Worm (Caenorhabditis elegans) whole organism, mixed stage, embryonic: Measurements from ENCODE around the gene apb-1.

Experiments
- M03D4.4 ChIP-seq: sonication (generic microtip); optimal IDR thresholded peaks from 2 replicates; lab custom pipeline; 2017; ENCODE audit warnings: mild to moderate bottlenecking, missing genetic modification characterization, missing compliant biosample characterization
- bed-3 ChIP-seq: fragments of 200-800 bp; sonication (Bioruptor generic); optimal IDR thresholded peaks from 3 replicates; lab custom pipeline; 2018; ENCODE audit warnings: mild to moderate bottlenecking, missing genetic modification characterization, moderate library complexity, missing compliant biosample characterization
- blmp-1 ChIP-seq: fragments of 150-350 bp; optimal IDR thresholded peaks from 2 replicates; lab custom pipeline; 2014; ENCODE audit warnings: missing biosample characterization, missing genetic modification characterization
- ceh-39 ChIP-seq: fragments of 150-350 bp; optimal IDR thresholded peaks from 2 replicates; lab custom pipeline; 2014; ENCODE audit warnings: missing biosample characterization, missing genetic modification characterization
- ces-1 ChIP-seq: fragments of 150-350 bp; optimal IDR thresholded peaks from 2 replicates; lab custom pipeline; 2014; ENCODE audit warnings: missing biosample characterization, missing genetic modification reagents, missing genetic modification characterization
- cnd-1 ChIP-seq: fragments of 200-800 bp; sonication (Bioruptor generic); optimal IDR thresholded peaks from 2 replicates; lab custom pipeline; 2018; ENCODE audit warnings: mild to moderate bottlenecking, missing genetic modification characterization, missing compliant biosample characterization
- drap-1 ChIP-seq: fragments of 200-800 bp; sonication (Bioruptor generic); optimal IDR thresholded peaks from 3 replicates; lab custom pipeline; 2018; ENCODE audit warnings: mild to moderate bottlenecking, missing genetic modification characterization, missing compliant biosample characterization
- elt-3 ChIP-seq: fragments of 150-350 bp; optimal IDR thresholded peaks from 2 replicates; lab custom pipeline; 2014; ENCODE audit warnings: missing biosample characterization, missing genetic modification characterization
- flh-1 ChIP-seq: fragments of 200-800 bp; sonication (Bioruptor generic); optimal IDR thresholded peaks from 2 replicates; lab custom pipeline; 2018; ENCODE audit warnings: mild to moderate bottlenecking, missing genetic modification characterization, moderate library complexity, missing compliant biosample characterization
- ham-2 ChIP-seq: fragments of 200-800 bp; sonication (Bioruptor generic); optimal IDR thresholded peaks from 2 replicates; lab custom pipeline; 2018; ENCODE audit warnings: mild to moderate bottlenecking, missing genetic modification characterization, missing compliant biosample characterization
- hlh-1 ChIP-seq: fragments of 150-350 bp; optimal IDR thresholded peaks from 2 replicates; lab custom pipeline; 2014; ENCODE audit warnings: missing biosample characterization, missing genetic modification reagents, missing genetic modification characterization
- lin-13 ChIP-seq: fragments of 150-350 bp; optimal IDR thresholded peaks from 2 replicates; lab custom pipeline; 2014; ENCODE audit warnings: missing biosample characterization, missing genetic modification characterization
- lin-32 ChIP-seq: fragments of 200-800 bp; sonication (Bioruptor generic); optimal IDR thresholded peaks from 2 replicates; lab custom pipeline; 2018; ENCODE audit warnings: mild to moderate bottlenecking, missing genetic modification characterization, missing compliant biosample characterization
- lsy-2 ChIP-seq: fragments of 150-350 bp; optimal IDR thresholded peaks from 2 replicates; lab custom pipeline; 2014; ENCODE audit warnings: missing biosample characterization, missing genetic modification characterization
- mab-5 ChIP-seq: fragments of 150-350 bp; optimal IDR thresholded peaks from 2 replicates; lab custom pipeline; 2014; ENCODE audit warnings: missing biosample characterization, missing genetic modification characterization
- mep-1 ChIP-seq: fragments of 150-350 bp; optimal IDR thresholded peaks from 2 replicates; lab custom pipeline; 2017; ENCODE audit warnings: missing biosample characterization, missing genetic modification reagents, missing genetic modification characterization, inconsistent platforms
- mls-2 ChIP-seq: sonication (generic microtip); optimal IDR thresholded peaks from 2 replicates; lab custom pipeline; 2016; ENCODE audit warnings: mild to moderate bottlenecking, missing genetic modification characterization, moderate library complexity, missing compliant biosample characterization
- nhr-12 ChIP-seq: fragments of 150-350 bp; optimal IDR thresholded peaks from 2 replicates; lab custom pipeline; 2014; ENCODE audit warnings: missing biosample characterization, missing genetic modification characterization
- nhr-2 ChIP-seq: fragments of 150-350 bp; optimal IDR thresholded peaks from 2 replicates; lab custom pipeline; 2014; ENCODE audit warnings: missing biosample characterization, missing genetic modification characterization
- nhr-237 ChIP-seq: fragments of 150-350 bp; optimal IDR thresholded peaks from 2 replicates; lab custom pipeline; 2014; ENCODE audit warnings: missing biosample characterization, missing genetic modification characterization
- nhr-28 ChIP-seq: fragments of 150-350 bp; optimal IDR thresholded peaks from 2 replicates; lab custom pipeline; 2014; ENCODE audit warnings: missing biosample characterization, missing genetic modification characterization
- nhr-76 ChIP-seq: sonication (generic microtip); optimal IDR thresholded peaks from 2 replicates; lab custom pipeline; 2017; ENCODE audit warnings: missing biosample characterization, missing genetic modification characterization
- pha-4 ChIP-seq: fragments of 150-350 bp; optimal IDR thresholded peaks from 2 replicates; lab custom pipeline; 2018; ENCODE audit warnings: missing biosample characterization, missing genetic modification reagents, missing genetic modification characterization
- sem-2 ChIP-seq: fragments of 200-800 bp; sonication (Bioruptor generic); optimal IDR thresholded peaks from 2 replicates; lab custom pipeline; 2018; ENCODE audit warnings: mild to moderate bottlenecking, missing genetic modification characterization, missing compliant biosample characterization
- sptf-1 ChIP-seq: sonication (generic microtip); optimal IDR thresholded peaks from 2 replicates; lab custom pipeline; 2017; ENCODE audit warnings: mild to moderate bottlenecking, missing genetic modification characterization, moderate library complexity, missing compliant biosample characterization
- tbx-8 ChIP-seq: fragments of 200-800 bp; sonication (Bioruptor generic); optimal IDR thresholded peaks from 2 replicates; lab custom pipeline; 2018; ENCODE audit warnings: mild to moderate bottlenecking, missing genetic modification characterization, moderate library complexity, missing compliant biosample characterization
- unc-120 ChIP-seq: sonication (generic microtip); optimal IDR thresholded peaks from 2 replicates; lab custom pipeline; 2017; ENCODE audit warnings: missing genetic modification characterization, missing compliant biosample characterization; ENCODE audit not compliant: poor library complexity, severe bottlenecking
- unc-39 ChIP-seq: fragments of 150-350 bp; optimal IDR thresholded peaks from 2 replicates; lab custom pipeline; 2014; ENCODE audit warnings: missing biosample characterization, missing genetic modification characterization
- unc-62 ChIP-seq: fragments of 150-350 bp; optimal IDR thresholded peaks from 2 replicates; lab custom pipeline; 2014; ENCODE audit warnings: missing biosample characterization, missing genetic modification reagents, missing genetic modification characterization
- zip-8 ChIP-seq: fragments of 150-350 bp; optimal IDR thresholded peaks from 2 replicates; lab custom pipeline; 2014; ENCODE audit warnings: missing biosample characterization, missing genetic modification characterization
- ztf-11 ChIP-seq: fragments of 150-350 bp; optimal IDR thresholded peaks from 2 replicates; lab custom pipeline; 2014; ENCODE audit warnings: missing biosample characterization, missing genetic modification characterization

apb-1 gene

ce11 chrIII:2603671-2604070, 6.8 kb upstream of the apb-1 start, which contains the start of gene Y71H2B.11:
Y71H2B.11 (plus strand) TSS chrIII:2603971.
- TF ChIP-seq nhr-237 (tag; lab: Kevin White, UChicago) (no peak), tbx-8 (GFP tag; lab: Kevin White, UChicago) (no peak), nhr-2 (tag; lab: Kevin White, UChicago) (no peak), ceh-39 (no peak), unc-62 (GFP tag; lab: Kevin White, UChicago) (no peak), flh-1 (no peak), cnd-1 (no peak), sptf-1 (tag; lab: Kevin White, UChicago) (no peak), ces-1 (GFP tag; lab: Kevin White, UChicago) (no peak), nhr-28 (no peak), sem-2 (GFP tag; lab: Kevin White, UChicago) (no peak), blmp-1 (tag; lab: Kevin White, UChicago) (no peak), nhr-12 (tag; lab: Kevin White, UChicago) (no peak), unc-120 (tag; lab: Kevin White, UChicago) (no peak), lin-32 (GFP tag; lab: Kevin White, UChicago) (no peak), M03D4.4 (tag; lab: Kevin White, UChicago) (no peak), mls-2 (no peak), zip-8 (tag; lab: Kevin White, UChicago) (no peak)

ce11 chrIII:2598491-2599065, 1.7 kb upstream of the apb-1 start:
- no peak for TF ChIP-seq mep-1 (tag; lab: Kevin White, UChicago)
- TF ChIP-seq pha-4 (tag; lab: Kevin White, UChicago): no peak
- no peak for TF ChIP-seq ceh-39
- no peak for TF ChIP-seq lin-13
- no peak for TF ChIP-seq zip-8 (tag; lab: Kevin White, UChicago)
- TF ChIP-seq cnd-1: no peak
- no peak for TF ChIP-seq bed-3 (GFP tag; lab: Kevin White, UChicago)
- no peak for TF ChIP-seq nhr-237 (tag; lab: Kevin White, UChicago)
- TF ChIP-seq drap-1 (GFP tag; lab: Kevin White, UChicago): no peak
- no peak for TF ChIP-seq flh-1
- TF ChIP-seq ces-1 (GFP tag; lab: Kevin White, UChicago): no peak
- TF ChIP-seq hlh-1 (tag; lab: Kevin White, UChicago): no peak
- TF ChIP-seq lsy-2 (tag; lab: Kevin White, UChicago): no peak
- no peak for TF ChIP-seq unc-62 (GFP tag; lab: Kevin White, UChicago)
- TF ChIP-seq ham-2 (GFP tag; lab: Kevin White, UChicago): no peak
- TF ChIP-seq, all 35 proteins: peak for 0

- TF ChIP-seq hlh-1 (tag; lab: Kevin White, UChicago): no peak
- TF ChIP-seq pha-4 (tag; lab: Kevin White, UChicago): no peak
- TF ChIP-seq drap-1 (GFP tag; lab: Kevin White, UChicago): no peak
- no peak for TF ChIP-seq ham-2 (GFP tag; lab: Kevin White, UChicago)
- no peak for TF ChIP-seq sem-2 (GFP tag; lab: Kevin White, UChicago)
- no peak for TF ChIP-seq unc-39 (tag; lab: Kevin White, UChicago)
- no peak for TF ChIP-seq nhr-2 (tag; lab: Kevin White, UChicago)
- no peak for TF ChIP-seq ztf-11 (tag; lab: Kevin White, UChicago)
- no peak for TF ChIP-seq nhr-76 (tag; lab: Kevin White, UChicago)
- no peak for TF ChIP-seq zip-8 (tag; lab: Kevin White, UChicago)
- no peak for TF ChIP-seq elt-3 (tag; lab: Kevin White, UChicago)
- no peak for TF ChIP-seq flh-1
- TF ChIP-seq unc-120 (tag; lab: Kevin White, UChicago): no peak
- no peak for TF ChIP-seq ces-1 (GFP tag; lab: Kevin White, UChicago)
- no peak for TF ChIP-seq nhr-237 (tag; lab: Kevin White, UChicago)
- TF ChIP-seq lin-13: no peak
- TF ChIP-seq blmp-1 (tag; lab: Kevin White, UChicago): no peak
- TF ChIP-seq, all 35 proteins: peak for 0
Measured at ce11 chrIII:2597753-2598152, 919 bp upstream of the apb-1 start, which contains the start of gene mdt-19. mdt-19 (plus strand) TSS chrIII:2598053.

- no peak for TF ChIP-seq elt-3 (tag; lab: Kevin White, UChicago)
- no peak for TF ChIP-seq drap-1 (GFP tag; lab: Kevin White, UChicago)
- TF ChIP-seq pha-4 (tag; lab: Kevin White, UChicago): no peak
- no peak for TF ChIP-seq flh-1
- TF ChIP-seq sem-2 (GFP tag; lab: Kevin White, UChicago): no peak
- no peak for TF ChIP-seq unc-39 (tag; lab: Kevin White, UChicago)
- no peak for TF ChIP-seq mab-5 (tag; lab: Kevin White, UChicago)
Measured at ce11 chrIII:2586193-2586592, 10.6 kb downstream of the apb-1 start, which contains the start of gene gpa-17. gpa-17 (plus strand) TSS chrIII:2586555.
